Worm (Caenorhabditis elegans): ENCODE measurements around the gene C07E3.3.

The C07E3.3 gene

DNA sequence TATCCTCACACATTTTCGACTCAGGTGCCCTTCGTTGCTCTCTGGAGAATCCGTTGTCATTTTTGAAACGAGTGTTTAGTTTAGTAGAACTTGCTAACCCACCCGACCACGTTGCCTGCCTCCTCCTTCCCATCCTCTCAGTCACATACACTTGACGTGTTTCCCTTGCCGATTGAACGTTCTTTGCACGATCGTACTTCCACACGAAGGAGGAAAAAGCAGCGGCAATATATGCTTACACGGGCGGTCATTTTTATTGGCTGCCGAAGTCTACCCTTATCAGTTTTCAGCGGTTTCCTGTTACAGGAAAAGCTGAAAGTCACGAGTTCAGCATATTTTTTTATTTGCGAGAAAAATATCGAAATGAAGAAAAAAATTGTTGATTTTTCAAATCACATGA lies 32.5 kb upstream of the C07E3.3 start:
- TF ChIP-seq alr-1 (tag; optimal IDR thresholded peaks at IDR 0.05) (no peak), blmp-1 (tag; optimal IDR thresholded peaks at IDR 0.05; ENCODE audit: insufficient read depth) (no peak), skn-1 (tag; optimal IDR thresholded peaks at IDR 0.05) (no peak), nhr-6 (tag; optimal IDR thresholded peaks at IDR 0.05) (no peak), lsy-2 (tag; optimal IDR thresholded peaks at IDR 0.05) (no peak), zag-1 (tag; optimal IDR thresholded peaks at IDR 0.05) (no peak), peb-1 (tag; optimal IDR thresholded peaks at IDR 0.05) (no peak), nhr-129 (tag; optimal IDR thresholded peaks at IDR 0.05) (peak; percentile 70), nhr-25 (tag; optimal IDR thresholded peaks at IDR 0.05) (peak; percentile 68), nhr-11 (tag; optimal IDR thresholded peaks at IDR 0.05) (no peak), fos-1 (tag; optimal IDR thresholded peaks at IDR 0.05) (peak; percentile 84), aly-2 (tag; optimal IDR thresholded peaks at IDR 0.05) (no peak), elt-1 (tag; optimal IDR thresholded peaks at IDR 0.05) (no peak), unc-55 (GFP tag; optimal IDR thresholded peaks at IDR 0.05) (no peak), unc-62 (GFP tag; optimal IDR thresholded peaks at IDR 0.05) (no peak), nhr-237 (tag; optimal IDR thresholded peaks at IDR 0.05) (no peak), sem-4 (tag; optimal IDR thresholded peaks at IDR 0.05) (no peak), nhr-12 (tag; optimal IDR thresholded peaks at IDR 0.05) (no peak), dmd-4 (tag; optimal IDR thresholded peaks at IDR 0.05) (no peak), lin-11 (tag; optimal IDR thresholded peaks at IDR 0.05) (no peak), crh-2 (tag; optimal IDR thresholded peaks at IDR 0.05) (peak; percentile 65), nhr-21 (tag; optimal IDR thresholded peaks at IDR 0.05) (peak; percentile 76), ama-1 (optimal IDR thresholded peaks at IDR 0.05) (no peak), lin-39 (tag; optimal IDR thresholded peaks at IDR 0.05) (no peak), mdl-1 (tag; optimal IDR thresholded peaks at IDR 0.05) (peak in 1 of 2 experiments; percentile 64), mab-5 (tag; optimal IDR thresholded peaks at IDR 0.05) (no peak), sma-3 (GFP tag; optimal IDR thresholded peaks at IDR 0.05) (peak; percentile 11), Y55F3AM.14 (GFP tag; optimal IDR thresholded peaks at IDR 0.05) (no peak), nhr-77 (tag; optimal IDR thresholded peaks at IDR 0.05) (no peak), lin-13 (GFP tag; optimal IDR thresholded peaks at IDR 0.05) (no peak), snpc-4 (tag; optimal IDR thresholded peaks at IDR 0.05) (no peak), ZK546.5 (tag; optimal IDR thresholded peaks at IDR 0.05) (no peak), R02D3.7 (tag; optimal IDR thresholded peaks at IDR 0.05) (no peak), mbf-1 (tag; optimal IDR thresholded peaks at IDR 0.05) (no peak), C34F6.9 (tag; optimal IDR thresholded peaks at IDR 0.05) (no peak), nhr-23 (tag; optimal IDR thresholded peaks at IDR 0.05) (no peak), elt-3 (tag; optimal IDR thresholded peaks at IDR 0.05) (no peak), nhr-10 (tag; optimal IDR thresholded peaks at IDR 0.05) (no peak), ztf-11 (tag; optimal IDR thresholded peaks at IDR 0.05) (no peak), ceh-16 (tag; optimal IDR thresholded peaks at IDR 0.05) (no peak), ztf-4 (tag; optimal IDR thresholded peaks at IDR 0.05) (no peak), gmeb-1 (tag; optimal IDR thresholded peaks at IDR 0.05) (peak; percentile 37), ztf-1 (GFP tag; conservative IDR thresholded peaks at IDR 0.05) (no peak), ceh-82 (tag; optimal IDR thresholded peaks at IDR 0.05) (no peak), sma-9 (GFP tag; optimal IDR thresholded peaks at IDR 0.05) (peak; percentile 82), sma-9 (tag; optimal IDR thresholded peaks at IDR 0.05) (no peak), F13H6.1 (tag; optimal IDR thresholded peaks at IDR 0.05) (peak; percentile 80), egl-27 (tag; optimal IDR thresholded peaks at IDR 0.05) (peak; percentile 8), unc-39 (tag; optimal IDR thresholded peaks at IDR 0.05) (no peak)

ce11 chrII:10389038-10389437 lies 31.7 kb upstream of the C07E3.3 start:
- TF ChIP-seq blmp-1 (tag; optimal IDR thresholded peaks at IDR 0.05; ENCODE audit: insufficient read depth): peak; percentile 86
- TF ChIP-seq ama-1 (optimal IDR thresholded peaks at IDR 0.05): peak; percentile 61
- peak; percentile 34 for TF ChIP-seq Y55F3AM.14 (GFP tag; optimal IDR thresholded peaks at IDR 0.05)
- TF ChIP-seq snpc-4 (tag; optimal IDR thresholded peaks at IDR 0.05): peak; percentile 17
- peak; percentile 90 for TF ChIP-seq sma-3 (GFP tag; optimal IDR thresholded peaks at IDR 0.05)
- no peak for TF ChIP-seq ZK546.5 (tag; optimal IDR thresholded peaks at IDR 0.05)
- no peak for TF ChIP-seq ztf-11 (tag; optimal IDR thresholded peaks at IDR 0.05)
- peak; percentile 67 for TF ChIP-seq nhr-6 (tag; optimal IDR thresholded peaks at IDR 0.05)
- peak; percentile 39 for TF ChIP-seq C34F6.9 (tag; optimal IDR thresholded peaks at IDR 0.05)
- peak; percentile 56 for TF ChIP-seq gmeb-1 (tag; optimal IDR thresholded peaks at IDR 0.05)
- no peak for TF ChIP-seq nhr-237 (tag; optimal IDR thresholded peaks at IDR 0.05)
- peak; percentile 83 for TF ChIP-seq nhr-25 (tag; optimal IDR thresholded peaks at IDR 0.05)
- no peak for TF ChIP-seq R02D3.7 (tag; optimal IDR thresholded peaks at IDR 0.05)
- TF ChIP-seq nhr-12 (tag; optimal IDR thresholded peaks at IDR 0.05): no peak
- TF ChIP-seq mdl-1 (tag; optimal IDR thresholded peaks at IDR 0.05): peak; percentile 55 to 58
- no peak for TF ChIP-seq skn-1 (tag; optimal IDR thresholded peaks at IDR 0.05)
- TF ChIP-seq crh-2 (tag; optimal IDR thresholded peaks at IDR 0.05): peak; percentile 74
- peak; percentile 89 for TF ChIP-seq sma-9 (GFP tag; optimal IDR thresholded peaks at IDR 0.05)
- no peak for TF ChIP-seq sma-9 (tag; optimal IDR thresholded peaks at IDR 0.05)
- peak in 1 of 2 experiments; percentile 65 for TF ChIP-seq lsy-2 (tag; optimal IDR thresholded peaks at IDR 0.05)
- no peak for TF ChIP-seq mbf-1 (tag; optimal IDR thresholded peaks at IDR 0.05)
- peak; percentile 39 for TF ChIP-seq sem-4 (tag; optimal IDR thresholded peaks at IDR 0.05)
- no peak for TF ChIP-seq nhr-10 (tag; optimal IDR thresholded peaks at IDR 0.05)
- no peak for TF ChIP-seq zag-1 (tag; optimal IDR thresholded peaks at IDR 0.05)
- no peak for TF ChIP-seq nhr-23 (tag; optimal IDR thresholded peaks at IDR 0.05)
- peak; percentile 71 for TF ChIP-seq fos-1 (tag; optimal IDR thresholded peaks at IDR 0.05)
- TF ChIP-seq nhr-77 (tag; optimal IDR thresholded peaks at IDR 0.05): no peak
- TF ChIP-seq aly-2 (tag; optimal IDR thresholded peaks at IDR 0.05): no peak
- no peak for TF ChIP-seq ztf-4 (tag; optimal IDR thresholded peaks at IDR 0.05)
- TF ChIP-seq lin-13 (GFP tag; optimal IDR thresholded peaks at IDR 0.05): peak; percentile 52
- TF ChIP-seq nhr-21 (tag; optimal IDR thresholded peaks at IDR 0.05): peak; percentile 86
- TF ChIP-seq nhr-129 (tag; optimal IDR thresholded peaks at IDR 0.05): peak; percentile 63
- TF ChIP-seq egl-27 (tag; optimal IDR thresholded peaks at IDR 0.05): no peak
- TF ChIP-seq F13H6.1 (tag; optimal IDR thresholded peaks at IDR 0.05): peak; percentile 79
